Worm (Caenorhabditis elegans): ENCODE measurements around the gene F43E2.11.
A peak's percentile ranks its signal among the peaks of the same experiment; 100 is the strongest.

F43E2.11 gene

ce11 chrII:7345858-7346257 is 24.2 kb downstream of the F43E2.11 start:
- TF ChIP-seq peb-1 (tag; optimal IDR thresholded peaks at IDR 0.05) (no peak), crh-2 (tag; optimal IDR thresholded peaks at IDR 0.05) (peak; percentile 38)

DNA sequence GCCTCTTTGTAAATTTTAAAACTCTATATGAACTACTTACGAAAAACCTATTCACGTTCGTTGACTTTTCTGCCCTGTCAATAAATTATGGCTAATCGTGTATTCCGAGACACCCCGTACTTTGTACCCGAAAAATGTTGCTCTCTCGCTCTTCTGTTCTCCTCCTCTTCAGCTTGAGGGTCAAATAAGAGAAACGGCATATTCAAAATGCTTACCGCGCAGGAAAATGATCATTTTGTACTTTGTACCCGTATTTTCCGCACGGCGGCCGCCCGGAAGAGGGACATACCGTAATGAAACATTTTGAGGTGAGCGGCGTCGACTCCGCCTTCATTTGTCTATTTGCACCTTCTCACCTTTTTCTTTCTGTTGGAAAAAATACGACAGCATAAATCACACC is 26.4 kb downstream of the F43E2.11 start:
- no peak for TF ChIP-seq lin-39 (tag; optimal IDR thresholded peaks at IDR 0.05)
- no peak for TF ChIP-seq lin-13 (GFP tag; optimal IDR thresholded peaks at IDR 0.05)
- TF ChIP-seq nhr-21 (tag; optimal IDR thresholded peaks at IDR 0.05) = no peak
- no peak for TF ChIP-seq peb-1 (tag; optimal IDR thresholded peaks at IDR 0.05)
- no peak for TF ChIP-seq mbf-1 (tag; optimal IDR thresholded peaks at IDR 0.05)
- TF ChIP-seq skn-1 (tag; optimal IDR thresholded peaks at IDR 0.05) = no peak
- no peak for TF ChIP-seq nhr-11 (tag; optimal IDR thresholded peaks at IDR 0.05)
- no peak for TF ChIP-seq Y55F3AM.14 (GFP tag; optimal IDR thresholded peaks at IDR 0.05)
- TF ChIP-seq ztf-4 (tag; optimal IDR thresholded peaks at IDR 0.05) = no peak
- TF ChIP-seq dmd-4 (tag; optimal IDR thresholded peaks at IDR 0.05) = no peak
- TF ChIP-seq nhr-129 (tag; optimal IDR thresholded peaks at IDR 0.05) = no peak
- TF ChIP-seq alr-1 (tag; optimal IDR thresholded peaks at IDR 0.05) = no peak
- TF ChIP-seq sma-9 (GFP tag; optimal IDR thresholded peaks at IDR 0.05) = no peak
- no peak for TF ChIP-seq sma-9 (tag; optimal IDR thresholded peaks at IDR 0.05)
- no peak for TF ChIP-seq snpc-4 (tag; optimal IDR thresholded peaks at IDR 0.05)
- no peak for TF ChIP-seq nhr-23 (tag; optimal IDR thresholded peaks at IDR 0.05)
- no peak for TF ChIP-seq nhr-77 (tag; optimal IDR thresholded peaks at IDR 0.05)
- TF ChIP-seq sem-4 (tag; optimal IDR thresholded peaks at IDR 0.05) = no peak
- no peak for TF ChIP-seq nhr-6 (tag; optimal IDR thresholded peaks at IDR 0.05)
- no peak for TF ChIP-seq C34F6.9 (tag; optimal IDR thresholded peaks at IDR 0.05)

DNA sequence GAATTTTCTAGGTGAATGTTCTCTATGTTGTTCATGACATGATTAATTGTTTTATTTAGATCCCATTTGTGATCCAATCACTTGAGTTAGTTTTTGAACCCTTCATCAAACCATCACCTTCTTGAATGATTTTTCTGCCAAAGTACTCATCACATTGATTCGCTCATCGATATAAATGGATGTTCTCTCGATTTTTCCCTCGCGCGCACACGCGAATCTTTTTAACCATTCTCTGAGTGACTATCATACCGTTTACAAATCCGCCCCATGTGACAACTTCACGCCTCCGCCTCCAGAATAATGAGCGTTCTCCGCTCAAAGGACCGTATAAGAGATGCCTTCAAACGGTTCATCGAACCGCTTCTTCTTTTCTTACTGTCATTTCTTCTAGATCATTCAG is 27.2 kb downstream of the F43E2.11 start:
- no peak for TF ChIP-seq nhr-6 (tag; optimal IDR thresholded peaks at IDR 0.05)
- TF ChIP-seq ama-1 (optimal IDR thresholded peaks at IDR 0.05) = peak; percentile 60
- peak; percentile 49 for TF ChIP-seq sma-3 (GFP tag; optimal IDR thresholded peaks at IDR 0.05)
- TF ChIP-seq mdl-1 (tag; optimal IDR thresholded peaks at IDR 0.05) = peak in 1 of 2 experiments; percentile 82
- TF ChIP-seq ceh-16 (tag; optimal IDR thresholded peaks at IDR 0.05) = no peak
- peak; percentile 68 for TF ChIP-seq blmp-1 (tag; optimal IDR thresholded peaks at IDR 0.05; ENCODE audit: insufficient read depth)
- no peak for TF ChIP-seq skn-1 (tag; optimal IDR thresholded peaks at IDR 0.05)
- TF ChIP-seq ztf-1 (GFP tag; conservative IDR thresholded peaks at IDR 0.05) = no peak
- TF ChIP-seq ceh-82 (tag; optimal IDR thresholded peaks at IDR 0.05) = no peak
- no peak for TF ChIP-seq lsy-2 (tag; optimal IDR thresholded peaks at IDR 0.05)
- no peak for TF ChIP-seq unc-39 (tag; optimal IDR thresholded peaks at IDR 0.05)
- no peak for TF ChIP-seq fos-1 (tag; optimal IDR thresholded peaks at IDR 0.05)
- no peak for TF ChIP-seq lin-13 (GFP tag; optimal IDR thresholded peaks at IDR 0.05)
- TF ChIP-seq Y55F3AM.14 (GFP tag; optimal IDR thresholded peaks at IDR 0.05) = no peak
- TF ChIP-seq gmeb-1 (tag; optimal IDR thresholded peaks at IDR 0.05) = peak; percentile 23
- TF ChIP-seq nhr-129 (tag; optimal IDR thresholded peaks at IDR 0.05) = peak; percentile 38
- no peak for TF ChIP-seq nhr-12 (tag; optimal IDR thresholded peaks at IDR 0.05)
- peak; percentile 80 for TF ChIP-seq sma-9 (GFP tag; optimal IDR thresholded peaks at IDR 0.05)
- no peak for TF ChIP-seq sma-9 (tag; optimal IDR thresholded peaks at IDR 0.05)
- no peak for TF ChIP-seq sem-4 (tag; optimal IDR thresholded peaks at IDR 0.05)
- TF ChIP-seq nhr-21 (tag; optimal IDR thresholded peaks at IDR 0.05) = no peak
- TF ChIP-seq crh-2 (tag; optimal IDR thresholded peaks at IDR 0.05) = peak; percentile 40
- no peak for TF ChIP-seq lin-11 (tag; optimal IDR thresholded peaks at IDR 0.05)
- no peak for TF ChIP-seq nhr-23 (tag; optimal IDR thresholded peaks at IDR 0.05)
- peak; percentile 33 for TF ChIP-seq nhr-25 (tag; optimal IDR thresholded peaks at IDR 0.05)
- TF ChIP-seq R02D3.7 (tag; optimal IDR thresholded peaks at IDR 0.05) = no peak
- no peak for TF ChIP-seq dmd-4 (tag; optimal IDR thresholded peaks at IDR 0.05)
- TF ChIP-seq lin-39 (tag; optimal IDR thresholded peaks at IDR 0.05) = no peak
- TF ChIP-seq nhr-10 (tag; optimal IDR thresholded peaks at IDR 0.05) = no peak
- TF ChIP-seq elt-1 (tag; optimal IDR thresholded peaks at IDR 0.05) = no peak

DNA sequence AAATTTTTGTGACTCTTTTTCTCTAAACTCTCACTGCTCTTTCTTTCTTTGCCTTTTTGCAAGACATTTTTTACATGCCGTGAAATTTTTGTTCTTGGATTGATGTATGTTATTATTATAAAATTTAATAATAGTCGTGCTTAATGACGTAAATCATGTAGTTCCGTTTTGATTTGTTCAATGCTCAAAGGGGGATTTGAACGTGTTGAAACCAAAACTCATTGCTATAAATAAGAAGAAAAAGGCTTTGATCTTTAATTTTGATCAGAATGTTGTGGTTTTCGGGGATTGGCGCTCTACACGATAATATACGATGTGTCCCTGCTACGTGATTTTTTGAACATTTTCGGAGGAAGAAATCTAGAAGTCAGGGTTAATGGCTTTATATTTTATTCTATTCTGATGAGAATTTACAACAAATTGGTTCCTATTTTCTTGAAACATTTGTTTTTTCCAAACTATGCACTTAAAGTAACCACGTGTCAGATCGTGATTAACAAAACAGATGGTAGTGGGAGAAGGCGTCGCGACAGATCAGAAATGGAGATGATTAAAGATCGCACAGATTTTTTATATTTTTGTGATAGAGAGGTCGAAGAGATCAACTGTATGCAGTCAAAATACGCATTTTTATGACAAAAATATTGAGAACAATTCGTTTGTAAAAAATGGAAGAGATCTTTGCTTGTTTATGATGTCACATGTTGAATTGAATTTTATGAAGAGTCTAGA is 28.4 kb downstream of the F43E2.11 start:
- TF ChIP-seq crh-2 (tag; optimal IDR thresholded peaks at IDR 0.05) (peak; percentile 20), mbf-1 (tag; optimal IDR thresholded peaks at IDR 0.05) (no peak), sma-9 (GFP tag; optimal IDR thresholded peaks at IDR 0.05) (peak; percentile 30), sma-9 (tag; optimal IDR thresholded peaks at IDR 0.05) (no peak), lsy-2 (tag; optimal IDR thresholded peaks at IDR 0.05) (peak in 1 of 2 experiments; percentile 16), nhr-25 (tag; optimal IDR thresholded peaks at IDR 0.05) (peak; percentile 10)
